Worm (Caenorhabditis elegans): ENCODE measurements around the gene F18E9.8.

- TF ChIP-seq tbx-37 (GFP tag; conservative IDR thresholded peaks at IDR 0.05) (no peak), ceh-13 (GFP tag; optimal IDR thresholded peaks at IDR 0.05) (no peak), hnd-1 (tag; optimal IDR thresholded peaks at IDR 0.05) (no peak), scrt-1 (GFP tag; IDR thresholded peaks at IDR 0.05) (no peak), hmg-4 (GFP tag; optimal IDR thresholded peaks at IDR 0.05) (no peak), ceh-36 (tag; optimal IDR thresholded peaks at IDR 0.05) (no peak), aly-1 (tag; optimal IDR thresholded peaks at IDR 0.05) (no peak), flt-1 (GFP tag; IDR thresholded peaks at IDR 0.05) (no peak)
Observed at ce11 chrX:8613053-8613452, 31.7 kb upstream of the F18E9.8 start, which contains the start of gene K01A12.2.
